Worm (Caenorhabditis elegans) whole organism, L4 larva: ENCODE results near the gene C51E3.9.

Experiments used
- F26F4.8 ChIP-seq: fragments of 200-800 bp; sonication (Bioruptor generic); conservative IDR thresholded peaks from 2 replicates; pipeline ENCODE4 v1.3.6; 2022; ENCODE audit warnings: missing genetic modification characterization, missing compliant biosample characterization
- F49E8.2 ChIP-seq: sonication (generic microtip); optimal IDR thresholded peaks from 2 replicates; lab custom pipeline; 2016; ENCODE audit warnings: missing compliant biosample characterization, mild to moderate bottlenecking, missing genetic modification characterization, borderline replicate concordance
- R02D3.7 ChIP-seq: fragments of 150-350 bp; sonication (generic microtip); optimal IDR thresholded peaks from 3 replicates; lab custom pipeline; 2014; ENCODE audit warnings: missing biosample characterization, missing genetic modification characterization
- T20F7.1 ChIP-seq: fragments of 200-800 bp; sonication (Bioruptor generic); optimal IDR thresholded peaks from 2 replicates; lab custom pipeline; 2018; ENCODE audit warnings: mild to moderate bottlenecking, missing genetic modification characterization, missing compliant biosample characterization
- Y75B8A.6 ChIP-seq: fragments of 200-800 bp; sonication (Bioruptor generic); IDR thresholded peaks from 2 replicates; pipeline ENCODE4 v1.3.6; 2022; ENCODE audit warnings: missing genetic modification reagents, missing genetic modification characterization, missing compliant biosample characterization
- ZK546.5 ChIP-seq, 2 experiments: sonication (generic microtip); optimal IDR thresholded peaks; 2 replicates each; lab custom pipeline; 2017; ENCODE audit warnings: missing biosample characterization in 2 of 2, missing genetic modification characterization in 2 of 2
- arid-1 ChIP-seq: fragments of 200-800 bp; sonication (Bioruptor generic); conservative IDR thresholded peaks from 2 replicates; pipeline ENCODE4 v1.3.6; 2022; ENCODE audit warnings: missing genetic modification reagents, missing genetic modification characterization, missing compliant biosample characterization
- ceh-28 ChIP-seq: fragments of 150-350 bp; optimal IDR thresholded peaks from 2 replicates; lab custom pipeline; 2014; ENCODE audit warnings: missing biosample characterization, missing genetic modification reagents, missing genetic modification characterization
- ceh-44 ChIP-seq: fragments of 200-800 bp; sonication (Bioruptor generic); IDR thresholded peaks from 2 replicates; pipeline ENCODE4 v1.3.6; 2022; ENCODE audit warnings: missing genetic modification reagents, missing genetic modification characterization, missing compliant biosample characterization
- ceh-82 ChIP-seq: sonication (generic microtip); optimal IDR thresholded peaks from 2 replicates; lab custom pipeline; 2017; ENCODE audit warnings: missing biosample characterization, missing genetic modification characterization
- ctbp-1 ChIP-seq: fragments of 200-800 bp; sonication (Bioruptor generic); IDR thresholded peaks from 2 replicates; pipeline ENCODE4 v1.3.6; 2022; ENCODE audit warnings: missing genetic modification reagents, missing genetic modification characterization, missing compliant biosample characterization
- dmd-6 ChIP-seq: fragments of 200-800 bp; sonication (Bioruptor generic); IDR thresholded peaks from 2 replicates; pipeline ENCODE4 v1.3.6; 2022; ENCODE audit warnings: missing genetic modification reagents, missing genetic modification characterization, missing compliant biosample characterization
- dmd-8 ChIP-seq: fragments of 200-800 bp; sonication (Bioruptor generic); IDR thresholded peaks from 2 replicates; pipeline ENCODE4 v1.3.6; 2022; ENCODE audit warnings: missing genetic modification characterization, missing compliant biosample characterization
- duxl-1 ChIP-seq: sonication (generic microtip); optimal IDR thresholded peaks from 2 replicates; lab custom pipeline; 2016; ENCODE audit warnings: mild to moderate bottlenecking, missing genetic modification characterization, moderate library complexity, missing compliant biosample characterization; ENCODE audit not compliant: poor library complexity
- egl-43 ChIP-seq: fragments of 200-800 bp; sonication (Bioruptor generic); IDR thresholded peaks from 2 replicates; pipeline ENCODE4 v1.3.6; 2022; ENCODE audit warnings: missing genetic modification reagents, missing genetic modification characterization, missing compliant biosample characterization
- hif-1 ChIP-seq, 2 experiments: sonication (generic microtip); optimal IDR thresholded peaks; 2 replicates each; lab custom pipeline; 2016 to 2017; ENCODE audit warnings: missing compliant biosample characterization in 2 of 2, missing genetic modification characterization in 2 of 2, missing genetic modification reagents in 2 of 2, missing genotype in 2 of 2, mild to moderate bottlenecking in 1 of 2
- jun-1 ChIP-seq: fragments of 150-350 bp; optimal IDR thresholded peaks from 2 replicates; lab custom pipeline; 2014; ENCODE audit warnings: missing biosample characterization, missing genetic modification reagents, missing genetic modification characterization
- lim-7 ChIP-seq: fragments of 200-800 bp; sonication (Bioruptor generic); IDR thresholded peaks from 2 replicates; pipeline ENCODE4 v1.3.6; 2022; ENCODE audit warnings: missing genetic modification characterization, missing compliant biosample characterization
- lin-1 ChIP-seq: fragments of 200-800 bp; sonication (Bioruptor generic); IDR thresholded peaks from 2 replicates; pipeline ENCODE4 v1.3.6; 2022; ENCODE audit warnings: missing genetic modification reagents, missing genetic modification characterization, missing compliant biosample characterization
- lin-13 ChIP-seq: fragments of 150-350 bp; optimal IDR thresholded peaks from 2 replicates; lab custom pipeline; 2014; ENCODE audit warnings: missing biosample characterization, missing genetic modification reagents, missing genetic modification characterization
- lin-38 ChIP-seq: fragments of 200-800 bp; sonication (Bioruptor generic); IDR thresholded peaks from 2 replicates; pipeline ENCODE4 v1.3.6; 2022; ENCODE audit warnings: missing genetic modification reagents, missing genetic modification characterization, missing compliant biosample characterization
- lsy-2 ChIP-seq, 2 experiments: fragments of 150-350 bp in 1 of 2; sonication (generic microtip) in 1 of 2; optimal IDR thresholded peaks; 2 replicates each; lab custom pipeline; 2014 to 2017; ENCODE audit warnings: missing biosample characterization in 2 of 2, missing genetic modification characterization in 2 of 2
- madf-9 ChIP-seq: fragments of 200-800 bp; sonication (Bioruptor generic); conservative IDR thresholded peaks from 2 replicates; pipeline ENCODE4 v1.3.6; 2022; ENCODE audit warnings: missing genetic modification reagents, missing genetic modification characterization, missing compliant biosample characterization
- mdt-29 ChIP-seq: fragments of 200-800 bp; sonication (Bioruptor generic); IDR thresholded peaks from 2 replicates; pipeline ENCODE4 v1.3.6; 2022; ENCODE audit warnings: missing genetic modification reagents, missing genetic modification characterization, missing compliant biosample characterization
- mep-1 ChIP-seq: fragments of 150-350 bp; sonication (generic microtip); optimal IDR thresholded peaks from 3 replicates; lab custom pipeline; 2014; ENCODE audit warnings: missing biosample characterization, missing genetic modification characterization
- nhr-102 ChIP-seq: sonication (generic microtip); optimal IDR thresholded peaks from 2 replicates; lab custom pipeline; 2016; ENCODE audit warnings: mild to moderate bottlenecking, missing genetic modification characterization, moderate library complexity, missing compliant biosample characterization
- nhr-11 ChIP-seq: fragments of 150-350 bp; optimal IDR thresholded peaks from 2 replicates; lab custom pipeline; 2014; ENCODE audit warnings: missing biosample characterization, missing genetic modification characterization
- nhr-111 ChIP-seq: fragments of 200-800 bp; sonication (Bioruptor generic); optimal IDR thresholded peaks from 2 replicates; lab custom pipeline; 2018; ENCODE audit warnings: mild to moderate bottlenecking, missing genetic modification characterization, missing compliant biosample characterization
- nhr-25 ChIP-seq: sonication (generic microtip); optimal IDR thresholded peaks from 2 replicates; lab custom pipeline; 2017; ENCODE audit warnings: missing genetic modification characterization, mild to moderate bottlenecking, missing compliant biosample characterization, antibody characterized with exemption, moderate library complexity, borderline replicate concordance; ENCODE audit not compliant: insufficient read depth
- nhr-28 ChIP-seq: fragments of 150-350 bp; optimal IDR thresholded peaks from 2 replicates; lab custom pipeline; 2014; ENCODE audit warnings: missing biosample characterization, missing genetic modification characterization
- nhr-42 ChIP-seq: fragments of 200-800 bp; sonication (Bioruptor generic); IDR thresholded peaks from 2 replicates; pipeline ENCODE4 v1.3.6; 2022; ENCODE audit warnings: missing genetic modification characterization, missing compliant biosample characterization
- nhr-76 ChIP-seq: fragments of 150-350 bp; optimal IDR thresholded peaks from 2 replicates; lab custom pipeline; 2014; ENCODE audit warnings: missing biosample characterization, missing genetic modification characterization
- nhr-77 ChIP-seq: fragments of 150-350 bp; optimal IDR thresholded peaks from 2 replicates; lab custom pipeline; 2014; ENCODE audit warnings: missing biosample characterization, missing genetic modification characterization
- php-3 ChIP-seq: fragments of 200-800 bp; sonication (Bioruptor generic); IDR thresholded peaks from 2 replicates; pipeline ENCODE4 v1.3.6; 2022; ENCODE audit warnings: missing genetic modification reagents, missing genetic modification characterization, missing compliant biosample characterization
- rbr-2 ChIP-seq: sonication (generic microtip); optimal IDR thresholded peaks from 2 replicates; lab custom pipeline; 2016; ENCODE audit warnings: missing genotype, missing genetic modification characterization, missing compliant biosample characterization
- sdz-12 ChIP-seq: fragments of 200-800 bp; sonication (Bioruptor generic); optimal IDR thresholded peaks from 2 replicates; lab custom pipeline; 2018; ENCODE audit warnings: mild to moderate bottlenecking, missing genetic modification characterization, missing compliant biosample characterization
- skn-1 ChIP-seq: fragments of 150-350 bp; optimal IDR thresholded peaks from 2 replicates; lab custom pipeline; 2014; ENCODE audit warnings: missing biosample characterization, missing genetic modification characterization
- tra-1 ChIP-seq: fragments of 200-800 bp; sonication (Bioruptor generic); IDR thresholded peaks from 2 replicates; pipeline ENCODE4 v1.3.6; 2022; ENCODE audit warnings: missing genetic modification reagents, missing genetic modification characterization, missing compliant biosample characterization
- unc-39 ChIP-seq: sonication (generic microtip); optimal IDR thresholded peaks from 2 replicates; lab custom pipeline; 2017; ENCODE audit warnings: missing biosample characterization, missing genetic modification characterization
- zip-2 ChIP-seq: fragments of 150-350 bp; optimal IDR thresholded peaks from 2 replicates; lab custom pipeline; 2014; ENCODE audit warnings: missing biosample characterization, missing genetic modification characterization
- ztf-7 ChIP-seq: fragments of 150-350 bp; optimal IDR thresholded peaks from 2 replicates; lab custom pipeline; 2014; ENCODE audit warnings: missing biosample characterization, missing genetic modification characterization

Gene C51E3.9

ce11 chrV:10160954-10161353 lies 15.2 kb downstream of the C51E3.9 start, which contains the start of gene C51E3.10 (continued):
- TF ChIP-seq madf-9 (GFP tag; lab: Robert Waterston, UW), result no peak
- TF ChIP-seq tra-1 (GFP tag; lab: Robert Waterston, UW), result peak; percentile 68; the same call in 1 of the 2 replicates
- TF ChIP-seq dmd-6 (GFP tag; lab: Robert Waterston, UW), result peak; percentile 95
- peak in 1 of 2 experiments; percentile 32 for TF ChIP-seq lsy-2 (tag; optimal IDR thresholded peaks at IDR 0.05; lab: Kevin White, UChicago)
- no peak for TF ChIP-seq nhr-76
- no peak for TF ChIP-seq ctbp-1
- TF ChIP-seq rbr-2 (tag; lab: Kevin White, UChicago), result no peak
- TF ChIP-seq duxl-1, result no peak
- TF ChIP-seq zip-2, result no peak
- TF ChIP-seq F26F4.8 (GFP tag; lab: Robert Waterston, UW), result no peak
- TF ChIP-seq sdz-12 (GFP tag; lab: Kevin White, UChicago), result no peak
- TF ChIP-seq nhr-28 (tag; lab: Kevin White, UChicago), result peak; percentile 88
- no peak for TF ChIP-seq Y75B8A.6 (GFP tag; lab: Robert Waterston, UW)
- TF ChIP-seq egl-43, result no peak
- TF ChIP-seq ceh-28 (tag; lab: Kevin White, UChicago), result no peak
- TF ChIP-seq skn-1 (tag; lab: Kevin White, UChicago), result no peak
- peak; percentile 71; the same call in 1 of the 2 replicates for TF ChIP-seq lin-1
- no peak for TF ChIP-seq arid-1 (GFP tag; lab: Robert Waterston, UW)
- TF ChIP-seq dmd-8 (GFP tag; lab: Robert Waterston, UW), result no peak
- no peak for TF ChIP-seq nhr-11 (tag; lab: Kevin White, UChicago)
- no peak for TF ChIP-seq nhr-25 (tag; lab: Kevin White, UChicago)
- no peak for TF ChIP-seq jun-1 (tag; lab: Kevin White, UChicago)
- TF ChIP-seq ceh-44 (GFP tag; lab: Robert Waterston, UW), result no peak
- TF ChIP-seq nhr-102 (tag; lab: Kevin White, UChicago), result no peak
- no peak for TF ChIP-seq lin-38 (GFP tag; lab: Robert Waterston, UW)
- no peak for TF ChIP-seq nhr-111
- peak; percentile 36 for TF ChIP-seq mep-1 (tag; lab: Kevin White, UChicago)
- TF ChIP-seq R02D3.7 (tag; lab: Kevin White, UChicago), result no peak
- no peak for TF ChIP-seq ZK546.5 (tag; optimal IDR thresholded peaks at IDR 0.05; lab: Kevin White, UChicago)
- no peak for TF ChIP-seq T20F7.1 (GFP tag; lab: Kevin White, UChicago)
- TF ChIP-seq F49E8.2 (tag; lab: Kevin White, UChicago), result no peak
- TF ChIP-seq ceh-82, result no peak
- TF ChIP-seq lin-13 (GFP tag; lab: Kevin White, UChicago), result peak; percentile 16
- TF ChIP-seq mdt-29 (GFP tag; lab: Robert Waterston, UW), result 0 out of 2 replicates have a peak, but pooled peaks have one; percentile 32
- no peak for TF ChIP-seq ztf-7 (tag; lab: Kevin White, UChicago)

- TF ChIP-seq ceh-28 (tag; lab: Kevin White, UChicago) (no peak), nhr-42 (GFP tag; lab: Robert Waterston, UW) (no peak), lim-7 (GFP tag; lab: Robert Waterston, UW) (no peak), unc-39 (no peak), nhr-77 (tag; lab: Kevin White, UChicago) (no peak), php-3 (GFP tag; lab: Robert Waterston, UW) (no peak), hif-1 (tag; optimal IDR thresholded peaks at IDR 0.05; lab: Kevin White, UChicago) (no peak), mdt-29 (GFP tag; lab: Robert Waterston, UW) (no peak)
Observed at ce11 chrV:10166368-10166767, 20.6 kb downstream of the C51E3.9 start, which contains the start of gene C51E3.6. TSS of gene C51E3.6 (minus strand) at chrV:10166468.
